Fruit fly (Drosophila melanogaster): ENCODE data around the gene CG13896.

dm6 chr3L:684749-685440 is 26.8 kb downstream of the CG13896 start:
- TF ChIP-seq h (optimal IDR thresholded peaks at IDR 0.05): no peak
- TF ChIP-seq psq (optimal IDR thresholded peaks at IDR 0.05): no peak
- no peak for TF ChIP-seq Myc (optimal IDR thresholded peaks at IDR 0.05)
- TF ChIP-seq insv (optimal IDR thresholded peaks at IDR 0.05): no peak
